Worm (Caenorhabditis elegans) whole organism, early embryonic: ENCODE data around the gene C42D4.3.

Experiments used
- ama-1 ChIP-seq: fragments of 150-350 bp; optimal IDR thresholded peaks from 2 replicates; lab custom pipeline; 2014
- ceh-13 ChIP-seq: fragments of 200-800 bp; sonication (Bioruptor generic); optimal IDR thresholded peaks from 2 replicates; lab custom pipeline; 2018; ENCODE audit warnings: mild to moderate bottlenecking, missing genetic modification characterization, missing compliant biosample characterization
- ets-7 ChIP-seq: sonication (generic microtip); optimal IDR thresholded peaks from 2 replicates; lab custom pipeline; 2016; ENCODE audit warnings: missing genotype, missing genetic modification characterization, missing compliant biosample characterization
- flt-1 ChIP-seq: fragments of 200-800 bp; sonication (Bioruptor generic); IDR thresholded peaks from 2 replicates; pipeline ENCODE4 v1.3.6; 2022; ENCODE audit warnings: missing genetic modification characterization, missing compliant biosample characterization
- hmbx-1 ChIP-seq: sonication (generic microtip); optimal IDR thresholded peaks from 2 replicates; lab custom pipeline; 2016; ENCODE audit warnings: mild to moderate bottlenecking, missing genetic modification characterization, missing compliant biosample characterization
- hmg-4 ChIP-seq: fragments of 200-800 bp; sonication (Bioruptor generic); optimal IDR thresholded peaks from 2 replicates; lab custom pipeline; 2018; ENCODE audit warnings: mild to moderate bottlenecking, missing genetic modification characterization, missing compliant biosample characterization
- scrt-1 ChIP-seq: fragments of 200-800 bp; sonication (Bioruptor generic); IDR thresholded peaks from 2 replicates; pipeline ENCODE4 v1.3.6; 2022; ENCODE audit warnings: missing genetic modification characterization, missing compliant biosample characterization
- sea-1 ChIP-seq: fragments of 200-800 bp; sonication (Bioruptor generic); conservative IDR thresholded peaks from 2 replicates; pipeline ENCODE4 v1.3.6; 2022; ENCODE audit warnings: missing genetic modification characterization, missing compliant biosample characterization

DNA sequence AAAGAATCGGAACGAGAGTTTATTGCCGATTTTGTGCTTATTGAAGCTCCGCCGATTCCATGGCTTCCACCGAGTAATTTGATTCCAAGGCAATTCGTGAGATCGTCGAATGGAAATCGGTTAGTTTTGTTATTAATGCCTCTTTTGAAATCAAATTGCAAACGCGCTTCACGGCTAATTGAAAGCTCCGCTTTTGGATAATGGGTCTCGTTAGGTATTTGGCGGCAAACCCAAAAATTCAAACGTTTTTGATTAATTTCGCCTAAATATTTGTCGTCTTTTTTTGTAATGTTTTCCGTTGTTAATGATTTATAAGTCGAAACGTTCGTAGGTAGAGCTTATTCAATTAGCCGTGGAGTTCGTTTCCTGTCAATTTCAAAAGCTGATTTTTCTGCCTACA lies 19.5 kb upstream of the C42D4.3 start:
- no peak for TF ChIP-seq ets-7 (tag; lab: Kevin White, UChicago)
- TF ChIP-seq ceh-13, result no peak
- TF ChIP-seq scrt-1 (GFP tag; lab: Robert Waterston, UW), result no peak
- no peak for TF ChIP-seq hmbx-1 (tag; lab: Kevin White, UChicago)
- no peak for TF ChIP-seq ama-1
- TF ChIP-seq hmg-4 (GFP tag; lab: Kevin White, UChicago), result no peak
- no peak for TF ChIP-seq sea-1 (GFP tag; lab: Robert Waterston, UW)
- no peak for TF ChIP-seq flt-1 (GFP tag; lab: Robert Waterston, UW)
